Worm (Caenorhabditis elegans): ENCODE measurements around the gene R05D3.9.

Gene R05D3.9

DNA sequence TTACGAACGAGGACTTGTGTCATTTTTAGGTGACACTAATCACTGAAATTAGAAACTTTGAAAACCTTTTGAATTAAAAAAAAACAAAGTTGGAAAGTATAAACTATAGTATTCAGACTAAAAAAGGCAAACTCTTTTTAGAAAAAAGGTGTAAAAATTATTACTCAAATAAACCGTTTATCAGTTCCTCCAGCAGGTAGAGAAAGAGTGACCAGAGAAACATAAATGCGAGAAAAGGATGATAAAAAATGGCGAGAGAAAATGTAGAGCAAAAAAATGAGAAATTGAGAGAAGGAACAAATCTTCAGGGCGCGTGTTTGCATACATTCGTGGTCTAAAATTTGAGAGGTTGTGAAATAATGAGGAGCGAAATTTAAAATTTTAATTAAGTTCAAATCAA lies 33.4 kb upstream of the R05D3.9 start, which contains the start of gene lap-1:
lap-1 (minus strand) TSS at position 42 of the 400 bp plus-strand sequence.
- TF ChIP-seq nhr-129 (tag; optimal IDR thresholded peaks at IDR 0.05) = no peak
- TF ChIP-seq skn-1 (tag; optimal IDR thresholded peaks at IDR 0.05) = peak; percentile 40
- peak; percentile 63 for TF ChIP-seq fos-1 (tag; optimal IDR thresholded peaks at IDR 0.05)

DNA sequence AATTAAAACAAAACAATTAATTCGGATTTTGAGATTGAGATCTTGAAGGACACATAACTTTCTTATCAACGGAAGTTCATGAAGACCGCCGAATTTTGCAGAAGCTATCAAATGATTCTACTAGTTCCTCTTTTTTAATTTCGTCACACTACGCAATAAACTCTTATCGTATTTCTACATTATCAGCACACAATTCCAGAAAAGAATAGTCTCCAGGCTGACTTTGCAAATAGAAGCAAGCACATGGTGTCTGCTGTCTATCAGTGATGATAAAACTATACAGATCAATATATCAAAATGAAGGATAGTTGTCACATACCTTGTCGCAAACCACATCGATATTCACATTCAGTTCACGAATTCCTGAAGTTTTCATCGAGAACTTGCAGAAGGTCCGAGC lies 32.0 kb upstream of the R05D3.9 start:
- TF ChIP-seq alr-1 (tag; optimal IDR thresholded peaks at IDR 0.05) = no peak
- peak; percentile 28 for TF ChIP-seq F13H6.1 (tag; optimal IDR thresholded peaks at IDR 0.05)
- no peak for TF ChIP-seq nhr-11 (tag; optimal IDR thresholded peaks at IDR 0.05)
- no peak for TF ChIP-seq ama-1 (optimal IDR thresholded peaks at IDR 0.05)
- TF ChIP-seq egl-27 (tag; optimal IDR thresholded peaks at IDR 0.05) = no peak
- TF ChIP-seq ztf-1 (GFP tag; conservative IDR thresholded peaks at IDR 0.05) = no peak
- TF ChIP-seq Y55F3AM.14 (GFP tag; optimal IDR thresholded peaks at IDR 0.05) = no peak
- no peak for TF ChIP-seq ztf-11 (tag; optimal IDR thresholded peaks at IDR 0.05)
- peak in 1 of 2 experiments; percentile 1 for TF ChIP-seq mdl-1 (tag; optimal IDR thresholded peaks at IDR 0.05)
- TF ChIP-seq peb-1 (tag; optimal IDR thresholded peaks at IDR 0.05) = no peak
- TF ChIP-seq ZK546.5 (tag; optimal IDR thresholded peaks at IDR 0.05) = no peak
- no peak for TF ChIP-seq unc-39 (tag; optimal IDR thresholded peaks at IDR 0.05)
- TF ChIP-seq ceh-82 (tag; optimal IDR thresholded peaks at IDR 0.05) = no peak
- no peak for TF ChIP-seq lin-39 (tag; optimal IDR thresholded peaks at IDR 0.05)
- TF ChIP-seq zag-1 (tag; optimal IDR thresholded peaks at IDR 0.05) = no peak
- TF ChIP-seq nhr-25 (tag; optimal IDR thresholded peaks at IDR 0.05) = no peak
- no peak for TF ChIP-seq sem-4 (tag; optimal IDR thresholded peaks at IDR 0.05)
- TF ChIP-seq nhr-6 (tag; optimal IDR thresholded peaks at IDR 0.05) = no peak
- no peak for TF ChIP-seq elt-3 (tag; optimal IDR thresholded peaks at IDR 0.05)
- peak; percentile 60 for TF ChIP-seq crh-2 (tag; optimal IDR thresholded peaks at IDR 0.05)
- TF ChIP-seq nhr-12 (tag; optimal IDR thresholded peaks at IDR 0.05) = no peak
- peak; percentile 43 for TF ChIP-seq gmeb-1 (tag; optimal IDR thresholded peaks at IDR 0.05)
- peak; percentile 94 for TF ChIP-seq sma-9 (GFP tag; optimal IDR thresholded peaks at IDR 0.05)
- no peak for TF ChIP-seq sma-9 (tag; optimal IDR thresholded peaks at IDR 0.05)
- no peak for TF ChIP-seq lin-11 (tag; optimal IDR thresholded peaks at IDR 0.05)
- peak; percentile 62 for TF ChIP-seq skn-1 (tag; optimal IDR thresholded peaks at IDR 0.05)
- TF ChIP-seq nhr-129 (tag; optimal IDR thresholded peaks at IDR 0.05) = peak; percentile 87
- no peak for TF ChIP-seq unc-62 (GFP tag; optimal IDR thresholded peaks at IDR 0.05)
- TF ChIP-seq lin-13 (GFP tag; optimal IDR thresholded peaks at IDR 0.05) = no peak
- TF ChIP-seq nhr-21 (tag; optimal IDR thresholded peaks at IDR 0.05) = no peak
- TF ChIP-seq ztf-4 (tag; optimal IDR thresholded peaks at IDR 0.05) = no peak
- no peak for TF ChIP-seq nhr-10 (tag; optimal IDR thresholded peaks at IDR 0.05)
- TF ChIP-seq snpc-4 (tag; optimal IDR thresholded peaks at IDR 0.05) = no peak
- TF ChIP-seq unc-55 (GFP tag; optimal IDR thresholded peaks at IDR 0.05) = no peak
- no peak for TF ChIP-seq nhr-23 (tag; optimal IDR thresholded peaks at IDR 0.05)
- peak; percentile 90 for TF ChIP-seq fos-1 (tag; optimal IDR thresholded peaks at IDR 0.05)
- TF ChIP-seq blmp-1 (tag; optimal IDR thresholded peaks at IDR 0.05; ENCODE audit: insufficient read depth) = no peak
- TF ChIP-seq elt-1 (tag; optimal IDR thresholded peaks at IDR 0.05) = no peak
- TF ChIP-seq ceh-16 (tag; optimal IDR thresholded peaks at IDR 0.05) = no peak
- no peak for TF ChIP-seq mbf-1 (tag; optimal IDR thresholded peaks at IDR 0.05)

DNA sequence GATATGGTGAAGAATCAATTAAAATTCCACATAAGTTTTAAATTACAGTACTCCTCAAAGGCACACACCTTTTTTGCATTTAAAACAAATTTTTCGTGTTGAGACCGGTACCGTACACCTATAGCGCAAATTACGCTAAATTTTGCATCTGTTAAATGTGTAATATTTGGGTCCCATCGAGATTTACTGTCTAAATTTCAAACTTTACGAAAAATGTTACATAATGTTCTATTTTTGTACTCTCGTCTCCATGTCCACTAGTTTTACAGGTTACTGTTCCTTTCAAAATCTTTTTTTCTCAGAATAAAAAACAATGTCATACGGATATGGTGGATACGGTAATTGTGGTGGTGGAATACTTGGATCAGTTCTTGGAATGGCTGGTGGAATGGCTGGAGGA lies 29.9 kb upstream of the R05D3.9 start, which contains the start of gene ZK353.2:
ZK353.2 (plus strand) TSS at position 301 of the 400 bp plus-strand sequence.
- TF ChIP-seq ZK546.5 (tag; optimal IDR thresholded peaks at IDR 0.05) (no peak), mab-5 (tag; optimal IDR thresholded peaks at IDR 0.05) (no peak), egl-27 (tag; optimal IDR thresholded peaks at IDR 0.05) (no peak), alr-1 (tag; optimal IDR thresholded peaks at IDR 0.05) (no peak), ztf-1 (GFP tag; conservative IDR thresholded peaks at IDR 0.05) (no peak), nhr-12 (tag; optimal IDR thresholded peaks at IDR 0.05) (no peak), nhr-25 (tag; optimal IDR thresholded peaks at IDR 0.05) (no peak), peb-1 (tag; optimal IDR thresholded peaks at IDR 0.05) (no peak), zag-1 (tag; optimal IDR thresholded peaks at IDR 0.05) (no peak), ceh-16 (tag; optimal IDR thresholded peaks at IDR 0.05) (no peak), blmp-1 (tag; optimal IDR thresholded peaks at IDR 0.05; ENCODE audit: insufficient read depth) (no peak), R02D3.7 (tag; optimal IDR thresholded peaks at IDR 0.05) (no peak), nhr-11 (tag; optimal IDR thresholded peaks at IDR 0.05) (no peak), aly-2 (tag; optimal IDR thresholded peaks at IDR 0.05) (no peak), nhr-10 (tag; optimal IDR thresholded peaks at IDR 0.05) (no peak), ztf-4 (tag; optimal IDR thresholded peaks at IDR 0.05) (no peak), nhr-23 (tag; optimal IDR thresholded peaks at IDR 0.05) (no peak), sma-3 (GFP tag; optimal IDR thresholded peaks at IDR 0.05) (no peak), nhr-77 (tag; optimal IDR thresholded peaks at IDR 0.05) (no peak), unc-55 (GFP tag; optimal IDR thresholded peaks at IDR 0.05) (no peak)
